Fruit fly (Drosophila melanogaster) whole organism, embryonic: ENCODE measurements around the gene CG33111.

Source experiments
- BtbVII ChIP-seq: fragments of 200-800 bp; sonication (Bioruptor generic); optimal IDR thresholded peaks from 3 replicates; lab custom pipeline; 2017; ENCODE audit warnings: missing biosample characterization, mild to moderate bottlenecking, missing genetic modification characterization
- CG10462 ChIP-seq: fragments of 200-800 bp; sonication (Bioruptor generic); optimal IDR thresholded peaks from 2 replicates; lab custom pipeline; 2016; ENCODE audit warnings: missing biosample characterization, missing genetic modification characterization
- CG12659 ChIP-seq: fragments of 200-800 bp; sonication (Bioruptor generic); optimal IDR thresholded peaks from 3 replicates; lab custom pipeline; 2017; ENCODE audit warnings: mild to moderate bottlenecking, missing biosample characterization, missing genetic modification reagents, missing genetic modification characterization
- CG13775 ChIP-seq: fragments of 200-800 bp; sonication (Bioruptor generic); optimal IDR thresholded peaks from 3 replicates; lab custom pipeline; 2017; ENCODE audit warnings: missing biosample characterization, mild to moderate bottlenecking, missing genetic modification characterization
- CG15514 ChIP-seq: fragments of 200-800 bp; sonication (Bioruptor generic); optimal IDR thresholded peaks from 3 replicates; lab custom pipeline; 2017; ENCODE audit warnings: missing biosample characterization, missing genetic modification characterization, mild to moderate bottlenecking, moderate library complexity, missing genetic modification reagents
- CG16813 ChIP-seq: fragments of 200-800 bp; sonication (Bioruptor generic); IDR thresholded peaks from 3 replicates; pipeline ENCODE4 v1.3.6; 2022; ENCODE audit warnings: missing biosample characterization, missing genetic modification characterization; ENCODE audit not compliant: partially characterized antibody
- CG17385 ChIP-seq: fragments of 200-800 bp; sonication (Bioruptor generic); optimal IDR thresholded peaks from 3 replicates; lab custom pipeline; 2018; ENCODE audit warnings: missing biosample characterization, mild to moderate bottlenecking, missing genetic modification characterization
- CG17802 ChIP-seq: fragments of 200-800 bp; sonication (Bioruptor generic); optimal IDR thresholded peaks from 2 replicates; lab custom pipeline; 2018; ENCODE audit warnings: missing biosample characterization, mild to moderate bottlenecking, missing genetic modification characterization, moderate library complexity
- CG17829 ChIP-seq: fragments of 200-800 bp; optimal IDR thresholded peaks from 2 replicates; lab custom pipeline; 2019; ENCODE audit warnings: missing biosample characterization, mild to moderate bottlenecking, missing genetic modification characterization, moderate library complexity
- CG2889 ChIP-seq: fragments of 200-800 bp; sonication (Bioruptor generic); IDR thresholded peaks from 3 replicates; pipeline ENCODE4 v1.3.6; 2022; ENCODE audit warnings: missing biosample characterization, missing genetic modification characterization
- CG4707 ChIP-seq: fragments of 200-800 bp; sonication (Bioruptor generic); optimal IDR thresholded peaks from 2 replicates; lab custom pipeline; 2018; ENCODE audit warnings: missing biosample characterization, mild to moderate bottlenecking, missing genetic modification characterization, moderate library complexity
- CG5180 ChIP-seq: fragments of 200-800 bp; sonication (Bioruptor generic); optimal IDR thresholded peaks from 3 replicates; lab custom pipeline; 2017; ENCODE audit warnings: missing biosample characterization, missing genetic modification characterization, mild to moderate bottlenecking, moderate library complexity, missing genetic modification reagents
- CG6654 ChIP-seq: fragments of 200-800 bp; sonication (Bioruptor generic); optimal IDR thresholded peaks from 2 replicates; lab custom pipeline; 2017; ENCODE audit warnings: missing biosample characterization, mild to moderate bottlenecking, missing genetic modification characterization
- CG6813 ChIP-seq: fragments of 200-800 bp; sonication (Bioruptor generic); optimal IDR thresholded peaks from 2 replicates; lab custom pipeline; 2017; ENCODE audit warnings: missing biosample characterization, missing genetic modification characterization, mild to moderate bottlenecking, moderate library complexity, missing genetic modification reagents
- CG7357 ChIP-seq: fragments of 200-800 bp; sonication (Bioruptor generic); IDR thresholded peaks from 3 replicates; pipeline ENCODE4 v1.3.6; 2022; ENCODE audit warnings: missing biosample characterization, missing genetic modification characterization
- CG7963 ChIP-seq: fragments of 200-800 bp; sonication (Bioruptor generic); IDR thresholded peaks from 3 replicates; pipeline ENCODE4 v1.3.6; 2022; ENCODE audit warnings: missing biosample characterization, missing genetic modification characterization; ENCODE audit not compliant: partially characterized antibody
- CG7987 ChIP-seq: fragments of 200-800 bp; sonication (Bioruptor generic); optimal IDR thresholded peaks from 2 replicates; lab custom pipeline; 2018; ENCODE audit warnings: missing biosample characterization, mild to moderate bottlenecking, missing genetic modification characterization, moderate library complexity
- CG9609 ChIP-seq: fragments of 200-800 bp; sonication (Bioruptor generic); optimal IDR thresholded peaks from 3 replicates; lab custom pipeline; 2016; ENCODE audit warnings: missing biosample characterization, missing genetic modification characterization
- CHES-1-like ChIP-seq: fragments of 200-800 bp; sonication (Bioruptor generic); optimal IDR thresholded peaks from 2 replicates; lab custom pipeline; 2016; ENCODE audit warnings: missing biosample characterization, missing genetic modification characterization
- D19A ChIP-seq: fragments of 200-800 bp; optimal IDR thresholded peaks from 3 replicates; lab custom pipeline; 2019; ENCODE audit warnings: missing biosample characterization, mild to moderate bottlenecking, missing genetic modification characterization, moderate library complexity
- Dfd ChIP-seq, 2 experiments: fragments of >200 bp; optimal IDR thresholded peaks; 2 replicates each; lab custom pipeline; 2017; ENCODE audit warnings: missing biosample characterization in 2 of 2, missing genetic modification characterization in 2 of 2
- Fer3 ChIP-seq: fragments of 200-800 bp; sonication (Bioruptor generic); optimal IDR thresholded peaks from 2 replicates; lab custom pipeline; 2018; ENCODE audit warnings: missing biosample characterization, mild to moderate bottlenecking, missing genetic modification characterization, moderate library complexity
- HLH54F ChIP-seq: fragments of 200-800 bp; sonication (Bioruptor generic); optimal IDR thresholded peaks from 3 replicates; lab custom pipeline; 2016; ENCODE audit warnings: missing biosample characterization, missing genetic modification characterization
- Hr78 ChIP-seq, 2 experiments: fragments of 200-800 bp in 1 of 2; fragments of >200 bp in 1 of 2; sonication (Bioruptor generic) in 1 of 2; optimal IDR thresholded peaks; 2 replicates each; lab custom pipeline; 2017 to 2019; ENCODE audit warnings: missing biosample characterization in 2 of 2, missing genetic modification characterization in 2 of 2, mild to moderate bottlenecking in 1 of 2, moderate library complexity in 1 of 2
- Hsf ChIP-seq: fragments of 200-800 bp; sonication (Bioruptor generic); optimal IDR thresholded peaks from 3 replicates; lab custom pipeline; 2016; ENCODE audit warnings: missing biosample characterization, missing genetic modification characterization
- Med ChIP-seq: fragments of 200-800 bp; sonication (Bioruptor generic); peaks from one replicate; lab custom pipeline; 2016; ENCODE audit warnings: missing biosample characterization, missing genetic modification characterization, mild to moderate bottlenecking, inconsistent platforms, moderate library complexity
- NC2β ChIP-seq: fragments of 200-800 bp; sonication (Bioruptor generic); optimal IDR thresholded peaks from 2 replicates; lab custom pipeline; 2016; ENCODE audit warnings: missing biosample characterization, missing genetic modification characterization
- Nf-YA ChIP-seq: fragments of 200-800 bp; sonication (Bioruptor generic); IDR thresholded peaks from 2 replicates; pipeline ENCODE4 v1.3.6; 2022; ENCODE audit warnings: missing biosample characterization, missing genetic modification characterization
- Pdp1 ChIP-seq, 2 experiments: fragments of 200-800 bp; sonication (Bioruptor generic); optimal IDR thresholded peaks; 3 replicates each; lab custom pipeline; 2016; ENCODE audit warnings: missing biosample characterization in 2 of 2, missing genetic modification characterization in 2 of 2, mild to moderate bottlenecking in 1 of 2, moderate library complexity in 1 of 2
- Ptx1 ChIP-seq: fragments of 200-800 bp; sonication (Bioruptor generic); IDR thresholded peaks from 2 replicates; pipeline ENCODE4 v1.3.6; 2022; ENCODE audit warnings: missing biosample characterization, missing genetic modification characterization
- Rx ChIP-seq: fragments of 200-800 bp; sonication (Bioruptor generic); IDR thresholded peaks from 2 replicates; pipeline ENCODE4 v1.3.6; 2022; ENCODE audit warnings: missing biosample characterization, missing genetic modification characterization
- Sin3A ChIP-seq: fragments of >200 bp; optimal IDR thresholded peaks from 2 replicates; lab custom pipeline; 2018
- Six4 ChIP-seq: fragments of 200-800 bp; sonication (Bioruptor generic); optimal IDR thresholded peaks from 2 replicates; lab custom pipeline; 2016; ENCODE audit warnings: missing biosample characterization, missing genetic modification characterization
- Sry-β ChIP-seq: fragments of 200-800 bp; sonication (Bioruptor generic); optimal IDR thresholded peaks from 2 replicates; lab custom pipeline; 2018; ENCODE audit warnings: missing biosample characterization, mild to moderate bottlenecking, missing genetic modification characterization, moderate library complexity
- Xbp1 ChIP-seq: fragments of 200-800 bp; sonication (Bioruptor generic); optimal IDR thresholded peaks from 3 replicates; lab custom pipeline; 2016; ENCODE audit warnings: missing biosample characterization, mild to moderate bottlenecking, missing genetic modification characterization
- YL-1 ChIP-seq: fragments of 200-800 bp; sonication (Bioruptor generic); optimal IDR thresholded peaks from 3 replicates; lab custom pipeline; 2017; ENCODE audit warnings: missing biosample characterization, mild to moderate bottlenecking, missing genetic modification characterization
- ash1 ChIP-seq: fragments of 200-800 bp; sonication (Bioruptor generic); optimal IDR thresholded peaks from 2 replicates; lab custom pipeline; 2018; ENCODE audit warnings: missing biosample characterization, mild to moderate bottlenecking, missing genetic modification characterization
- cg ChIP-seq: fragments of 200-800 bp; sonication (Bioruptor generic); optimal IDR thresholded peaks from 3 replicates; lab custom pipeline; 2019; ENCODE audit warnings: missing biosample characterization, mild to moderate bottlenecking, missing genetic modification characterization, moderate library complexity
- chm ChIP-seq: fragments of 200-800 bp; sonication (Bioruptor generic); IDR thresholded peaks from 2 replicates; pipeline ENCODE4 v1.3.6; 2022; ENCODE audit warnings: missing biosample characterization, missing genetic modification characterization
- chn ChIP-seq: fragments of 200-800 bp; sonication (Bioruptor generic); optimal IDR thresholded peaks from 2 replicates; lab custom pipeline; 2016; ENCODE audit warnings: missing biosample characterization, missing genetic modification characterization
- dimm ChIP-seq: fragments of 200-800 bp; sonication (Bioruptor generic); IDR thresholded peaks from 2 replicates; pipeline ENCODE4 v1.3.6; 2022; ENCODE audit warnings: missing biosample characterization, missing genetic modification characterization
- fru ChIP-seq: fragments of >200 bp; optimal IDR thresholded peaks from 2 replicates; lab custom pipeline; 2017
- inv ChIP-seq: fragments of 200-800 bp; sonication (Bioruptor generic); IDR thresholded peaks from 2 replicates; pipeline ENCODE4 v1.3.6; 2022; ENCODE audit warnings: missing biosample characterization, missing genetic modification characterization; ENCODE audit not compliant: partially characterized antibody
- ken ChIP-seq: fragments of 200-800 bp; sonication (Bioruptor generic); IDR thresholded peaks from 3 replicates; pipeline ENCODE4 v1.3.6; 2022; ENCODE audit warnings: missing biosample characterization, missing genetic modification characterization
- prd ChIP-seq, 3 experiments: fragments of >200 bp in 2 of 3; fragments of 200-800 bp in 1 of 3; sonication (Bioruptor generic) in 1 of 3; optimal IDR thresholded peaks in 2 of 3; IDR thresholded peaks in 1 of 3; 2 replicates in 2 of 3; 3 replicates in 1 of 3; pipeline versions ENCODE4 v1.3.6 to Lab custom; 2017 to 2022; ENCODE audit warnings: missing biosample characterization in 1 of 3, missing genetic modification characterization in 1 of 3
- pzg ChIP-seq: fragments of 200-800 bp; sonication (Bioruptor generic); optimal IDR thresholded peaks from 3 replicates; lab custom pipeline; 2018; ENCODE audit warnings: missing biosample characterization, mild to moderate bottlenecking, missing genetic modification characterization, moderate library complexity
- sens-2 ChIP-seq: fragments of 200-800 bp; sonication (Bioruptor generic); IDR thresholded peaks from 2 replicates; pipeline ENCODE4 v1.3.6; 2022; ENCODE audit warnings: missing biosample characterization, missing genetic modification characterization
- tio ChIP-seq: fragments of 200-800 bp; sonication (Bioruptor generic); optimal IDR thresholded peaks from 2 replicates; lab custom pipeline; 2017; ENCODE audit warnings: missing biosample characterization, missing genetic modification characterization, inconsistent platforms
- trem ChIP-seq: fragments of 200-800 bp; optimal IDR thresholded peaks from 3 replicates; lab custom pipeline; 2019; ENCODE audit warnings: missing biosample characterization, mild to moderate bottlenecking, missing genetic modification characterization, moderate library complexity
- zen2 ChIP-seq: fragments of 200-800 bp; sonication (Bioruptor generic); IDR thresholded peaks from 3 replicates; pipeline ENCODE4 v1.3.6; 2022; ENCODE audit warnings: missing biosample characterization, missing genetic modification characterization; ENCODE audit not compliant: partially characterized antibody

CG33111 gene

dm6 chr3R:23820290-23820689, 1.3 kb upstream of the CG33111 start (continued):
- TF ChIP-seq Med (GFP tag; lab: Kevin White, UChicago) (peak; percentile 87), CG7357 (GFP tag; lab: Robert Waterston, UW) (no peak), prd (optimal IDR thresholded peaks at IDR 0.05; lab: Kevin White, UChicago) (no peak), prd (GFP tag; IDR thresholded peaks at IDR 0.05; lab: Robert Waterston, UW) (peak; percentile 36; the same call in 1 of the 3 replicates), CG12659 (GFP tag; lab: Kevin White, UChicago) (peak; percentile 81), Ptx1 (0 out of 2 replicates have a peak, but pooled peaks have one; percentile 14), zen2 (no peak), inv (GFP tag; lab: Robert Waterston, UW) (no peak), sens-2 (GFP tag; lab: Robert Waterston, UW) (no peak), CG13775 (no peak), Hsf (GFP tag; lab: Kevin White, UChicago) (peak; percentile 37), CG4707 (GFP tag; lab: Kevin White, UChicago) (no peak), CG10462 (GFP tag; lab: Kevin White, UChicago) (no peak), CG5180 (GFP tag; lab: Kevin White, UChicago) (no peak), chm (GFP tag; lab: Robert Waterston, UW) (no peak), CG7987 (GFP tag; lab: Kevin White, UChicago) (no peak), ash1 (GFP tag; lab: Kevin White, UChicago) (no peak), cg (GFP tag; lab: Kevin White, UChicago) (no peak), CG2889 (GFP tag; lab: Robert Waterston, UW) (no peak), Six4 (GFP tag; lab: Kevin White, UChicago) (no peak), chn (no peak), ken (no peak), BtbVII (GFP tag; lab: Kevin White, UChicago) (no peak), Rx (no peak), Fer3 (tag; lab: Kevin White, UChicago) (peak; percentile 18), trem (peak; percentile 32), CG9609 (GFP tag; lab: Kevin White, UChicago) (no peak), HLH54F (no peak), Sin3A (peak; percentile 37), CG6654 (GFP tag; lab: Kevin White, UChicago) (no peak), Xbp1 (GFP tag; lab: Kevin White, UChicago) (peak; percentile 46), Dfd (GFP tag; optimal IDR thresholded peaks at IDR 0.05; lab: Kevin White, UChicago) (no peak), Hr78 (GFP tag; optimal IDR thresholded peaks at IDR 0.05; lab: Kevin White, UChicago) (no peak), Nf-YA (GFP tag; lab: Robert Waterston, UW) (no peak), Pdp1 (GFP tag; optimal IDR thresholded peaks at IDR 0.05; lab: Kevin White, UChicago) (peak in 1 of 2 experiments; percentile 59), Sry-β (no peak), D19A (tag; lab: Kevin White, UChicago) (peak; percentile 12), CG15514 (GFP tag; lab: Kevin White, UChicago) (peak; percentile 77), CG17802 (tag; lab: Kevin White, UChicago) (no peak), fru (lab: Kevin White, UChicago) (no peak), tio (GFP tag; lab: Kevin White, UChicago) (no peak), CG6813 (no peak), NC2β (GFP tag; lab: Kevin White, UChicago) (no peak), CG16813 (GFP tag; lab: Robert Waterston, UW) (no peak; the same call in 2 of the 3 replicates), CG17385 (GFP tag; lab: Kevin White, UChicago) (no peak), YL-1 (no peak), pzg (peak; percentile 86), dimm (GFP tag; lab: Robert Waterston, UW) (no peak), CG7963 (0 out of 3 replicates have a peak, but pooled peaks have one; percentile 21), CHES-1-like (GFP tag; lab: Kevin White, UChicago) (no peak), CG17829 (no peak)
